Fruit fly (Drosophila melanogaster): Measurements from ENCODE around the gene CG3246.

CG3246 gene

dm6 chr2L:3441673-3442072, 20.1 kb downstream of the CG3246 start:
- TF ChIP-seq lola (GFP tag; optimal IDR thresholded peaks at IDR 0.05) (no peak), Hnf4 (GFP tag; optimal IDR thresholded peaks at IDR 0.05) (no peak), brk (GFP tag; optimal IDR thresholded peaks at IDR 0.05) (no peak), N (GFP tag; optimal IDR thresholded peaks at IDR 0.05) (no peak)

- TF ChIP-seq brk (GFP tag; optimal IDR thresholded peaks at IDR 0.05) (no peak), lola (GFP tag; optimal IDR thresholded peaks at IDR 0.05) (no peak)
Observed at dm6 chr2L:3441158-3441557, 20.6 kb downstream of the CG3246 start.

dm6 chr2L:3440322-3440721, 21.4 kb downstream of the CG3246 start:
- TF ChIP-seq Mio (GFP tag; optimal IDR thresholded peaks at IDR 0.05) = no peak
- TF ChIP-seq Dif (GFP tag; optimal IDR thresholded peaks at IDR 0.05; ENCODE audit: partially characterized antibody) = no peak
- TF ChIP-seq Vsx2 (GFP tag; optimal IDR thresholded peaks at IDR 0.05; ENCODE audit: partially characterized antibody) = no peak
- TF ChIP-seq Sp1 (GFP tag; optimal IDR thresholded peaks at IDR 0.05) = peak; percentile 23
- no peak for TF ChIP-seq lola (GFP tag; optimal IDR thresholded peaks at IDR 0.05)
- no peak for TF ChIP-seq Hr83 (GFP tag; optimal IDR thresholded peaks at IDR 0.05; ENCODE audit: poor library complexity, severe bottlenecking)
- TF ChIP-seq GATAd (GFP tag; optimal IDR thresholded peaks at IDR 0.05) = no peak
- no peak for TF ChIP-seq sage (GFP tag; optimal IDR thresholded peaks at IDR 0.05)
- TF ChIP-seq dsf (GFP tag; optimal IDR thresholded peaks at IDR 0.05; ENCODE audit: borderline replicate concordance) = no peak
- TF ChIP-seq Rel (GFP tag; optimal IDR thresholded peaks at IDR 0.05) = no peak
- TF ChIP-seq Rel (tag; optimal IDR thresholded peaks at IDR 0.05) = no peak
- TF ChIP-seq Myc (optimal IDR thresholded peaks at IDR 0.05) = no peak
- TF ChIP-seq Dfd (GFP tag; optimal IDR thresholded peaks at IDR 0.05) = no peak
- peak; percentile 19 for TF ChIP-seq dmrt93B (GFP tag; optimal IDR thresholded peaks at IDR 0.05)
- TF ChIP-seq fru (GFP tag; optimal IDR thresholded peaks at IDR 0.05) = no peak
- no peak for TF ChIP-seq ey (GFP tag; optimal IDR thresholded peaks at IDR 0.05)
- peak; percentile 23 for TF ChIP-seq psq (GFP tag; optimal IDR thresholded peaks at IDR 0.05)
- TF ChIP-seq tai (GFP tag; optimal IDR thresholded peaks at IDR 0.05) = no peak
- no peak for TF ChIP-seq brk (GFP tag; optimal IDR thresholded peaks at IDR 0.05)
- no peak for TF ChIP-seq foxo (GFP tag; optimal IDR thresholded peaks at IDR 0.05)
- TF ChIP-seq sv (GFP tag; optimal IDR thresholded peaks at IDR 0.05) = no peak
- TF ChIP-seq CG9705 (GFP tag; optimal IDR thresholded peaks at IDR 0.05) = no peak
- no peak for TF ChIP-seq CrebA (GFP tag; optimal IDR thresholded peaks at IDR 0.05; ENCODE audit: borderline replicate concordance)
- TF ChIP-seq Abd-B (GFP tag; optimal IDR thresholded peaks at IDR 0.05) = no peak
- no peak for TF ChIP-seq usp (GFP tag; optimal IDR thresholded peaks at IDR 0.05)
- TF ChIP-seq h (GFP tag; optimal IDR thresholded peaks at IDR 0.05) = no peak
- no peak for TF ChIP-seq Hr78 (GFP tag; optimal IDR thresholded peaks at IDR 0.05)
- no peak for TF ChIP-seq CG32264 (GFP tag; optimal IDR thresholded peaks at IDR 0.05)
- TF ChIP-seq br (GFP tag; optimal IDR thresholded peaks at IDR 0.05) = peak; percentile 46
- peak; percentile 62 for TF ChIP-seq OdsH (GFP tag; optimal IDR thresholded peaks at IDR 0.05)
- peak; percentile 40 for TF ChIP-seq HLH106 (tag; optimal IDR thresholded peaks at IDR 0.05)
- no peak for TF ChIP-seq pan (optimal IDR thresholded peaks at IDR 0.05)
- TF ChIP-seq Jra (GFP tag; optimal IDR thresholded peaks at IDR 0.05) = no peak
- TF ChIP-seq Hnf4 (GFP tag; optimal IDR thresholded peaks at IDR 0.05) = peak; percentile 47
- no peak for TF ChIP-seq dl (GFP tag; optimal IDR thresholded peaks at IDR 0.05; ENCODE audit: insufficient read depth in 1 of 2, partially characterized antibody in 2 of 2)
- TF ChIP-seq jim (GFP tag; optimal IDR thresholded peaks at IDR 0.05) = no peak
- no peak for TF ChIP-seq rgr (GFP tag; optimal IDR thresholded peaks at IDR 0.05)
- TF ChIP-seq woc (GFP tag; optimal IDR thresholded peaks at IDR 0.05) = no peak
- TF ChIP-seq N (GFP tag; optimal IDR thresholded peaks at IDR 0.05) = no peak

Measured in whole organism, wandering third instar larva.